Fruit fly (Drosophila melanogaster): Measurements from ENCODE around the gene smog.

smog gene

dm6 chr2L:4810044-4810609 is 42.5 kb upstream of the smog start (continued):
- TF ChIP-seq Dp (GFP tag; optimal IDR thresholded peaks at IDR 0.05), result peak; percentile 48
- TF ChIP-seq phol (tag; optimal IDR thresholded peaks at IDR 0.05), result peak; percentile 38
- no peak for TF ChIP-seq Optix (GFP tag; IDR thresholded peaks at IDR 0.05)
- no peak for TF ChIP-seq CG3995 (GFP tag; optimal IDR thresholded peaks at IDR 0.05)
- TF ChIP-seq cad (GFP tag; optimal IDR thresholded peaks at IDR 0.05), result no peak
- peak; percentile 39 for TF ChIP-seq Ets97D (GFP tag; optimal IDR thresholded peaks at IDR 0.05)
- TF ChIP-seq NC2β (GFP tag; optimal IDR thresholded peaks at IDR 0.05), result no peak
- peak; percentile 94 for TF ChIP-seq sd (tag; optimal IDR thresholded peaks at IDR 0.05)
- TF ChIP-seq CG18011 (GFP tag; optimal IDR thresholded peaks at IDR 0.05), result no peak
- no peak for TF ChIP-seq br (optimal IDR thresholded peaks at IDR 0.05)
- peak; percentile 39 for TF ChIP-seq az2 (GFP tag; optimal IDR thresholded peaks at IDR 0.05)
- no peak for TF ChIP-seq ATbp (GFP tag; optimal IDR thresholded peaks at IDR 0.05)
- TF ChIP-seq Nf-YB (GFP tag; optimal IDR thresholded peaks at IDR 0.05), result peak; percentile 95
- TF ChIP-seq pan (optimal IDR thresholded peaks at IDR 0.05), result no peak
- no peak for TF ChIP-seq pan (GFP tag; optimal IDR thresholded peaks at IDR 0.05 in 1 of 2, IDR thresholded peaks at IDR 0.05 in 1 of 2)
- TF ChIP-seq C15 (GFP tag; IDR thresholded peaks at IDR 0.05), result no peak
- TF ChIP-seq HLHmδ (GFP tag; optimal IDR thresholded peaks at IDR 0.05), result peak; percentile 28
- TF ChIP-seq BEAF-32 (GFP tag; optimal IDR thresholded peaks at IDR 0.05), result peak; percentile 3
- TF ChIP-seq GATAe (GFP tag; conservative IDR thresholded peaks at IDR 0.05), result peak; percentile 42; the same call in 1 of the 2 replicates
- peak; percentile 70 for TF ChIP-seq CHES-1-like (GFP tag; optimal IDR thresholded peaks at IDR 0.05)
- peak; percentile 73 for TF ChIP-seq ato (GFP tag; IDR thresholded peaks at IDR 0.05; ENCODE audit: partially characterized antibody)
- no peak for TF ChIP-seq CG4328 (GFP tag; optimal IDR thresholded peaks at IDR 0.05)
- no peak for TF ChIP-seq CG4282 (GFP tag; optimal IDR thresholded peaks at IDR 0.05)
- TF ChIP-seq tin (GFP tag; optimal IDR thresholded peaks at IDR 0.05), result no peak
- peak; percentile 48 for TF ChIP-seq CTCF (GFP tag; optimal IDR thresholded peaks at IDR 0.05)
- TF ChIP-seq usp (GFP tag; optimal IDR thresholded peaks at IDR 0.05), result no peak
- TF ChIP-seq Dip2 (GFP tag; IDR thresholded peaks at IDR 0.05), result no peak
- no peak for TF ChIP-seq fru (optimal IDR thresholded peaks at IDR 0.05)
- no peak for TF ChIP-seq CG17568 (GFP tag; optimal IDR thresholded peaks at IDR 0.05)
- peak; percentile 57 for TF ChIP-seq lab (GFP tag; optimal IDR thresholded peaks at IDR 0.05)
- TF ChIP-seq fd96Cb (tag; optimal IDR thresholded peaks at IDR 0.05), result no peak
- peak; percentile 25 for TF ChIP-seq CG9727 (GFP tag; optimal IDR thresholded peaks at IDR 0.05)
- no peak for TF ChIP-seq cas (GFP tag; IDR thresholded peaks at IDR 0.05)
- peak; percentile 19 for TF ChIP-seq tup (GFP tag; optimal IDR thresholded peaks at IDR 0.05)
- no peak for TF ChIP-seq trh (GFP tag; optimal IDR thresholded peaks at IDR 0.05)
- TF ChIP-seq emc (GFP tag; optimal IDR thresholded peaks at IDR 0.05), result no peak
- no peak for TF ChIP-seq CG13775 (GFP tag; optimal IDR thresholded peaks at IDR 0.05)
- TF ChIP-seq sisA (GFP tag; IDR thresholded peaks at IDR 0.05), result no peak
- no peak for TF ChIP-seq CG3838 (GFP tag; optimal IDR thresholded peaks at IDR 0.05)
- TF ChIP-seq CG18764 (GFP tag; optimal IDR thresholded peaks at IDR 0.05), result no peak
- no peak for TF ChIP-seq corto (GFP tag; optimal IDR thresholded peaks at IDR 0.05)
- TF ChIP-seq CG13624 (GFP tag; optimal IDR thresholded peaks at IDR 0.05), result peak; percentile 44
- no peak for TF ChIP-seq CG16863 (GFP tag; optimal IDR thresholded peaks at IDR 0.05)
- no peak for TF ChIP-seq Hr3 (GFP tag; optimal IDR thresholded peaks at IDR 0.05)
- TF ChIP-seq mam (GFP tag; optimal IDR thresholded peaks at IDR 0.05), result no peak
- TF ChIP-seq CG6654 (GFP tag; optimal IDR thresholded peaks at IDR 0.05), result no peak
- TF ChIP-seq Atf3 (GFP tag; optimal IDR thresholded peaks at IDR 0.05), result no peak
- no peak for TF ChIP-seq hb (GFP tag; IDR thresholded peaks at IDR 0.05; ENCODE audit: partially characterized antibody)
- TF ChIP-seq zen2 (GFP tag; IDR thresholded peaks at IDR 0.05; ENCODE audit: partially characterized antibody), result no peak
- TF ChIP-seq Hey (tag; optimal IDR thresholded peaks at IDR 0.05), result no peak
- peak; percentile 64 for TF ChIP-seq Max (GFP tag; optimal IDR thresholded peaks at IDR 0.05)
- peak; percentile 2 to 62 for TF ChIP-seq Hr51 (GFP tag; optimal IDR thresholded peaks at IDR 0.05)
